Worm (Caenorhabditis elegans) whole organism, late embryonic: Measurements from ENCODE around the gene rec-8.

Source experiments
- ceh-6 ChIP-seq: fragments of 200-800 bp; sonication (Bioruptor generic); optimal IDR thresholded peaks from 2 replicates; lab custom pipeline; 2018; ENCODE audit warnings: mild to moderate bottlenecking, missing genetic modification characterization, missing compliant biosample characterization
- ceh-9 ChIP-seq: sonication (generic microtip); optimal IDR thresholded peaks from 2 replicates; lab custom pipeline; 2016; ENCODE audit warnings: mild to moderate bottlenecking, missing genetic modification characterization, inconsistent platforms, missing compliant biosample characterization
- dmd-4 ChIP-seq: sonication (generic microtip); optimal IDR thresholded peaks from 2 replicates; lab custom pipeline; 2016; ENCODE audit warnings: borderline replicate concordance, missing genetic modification characterization, missing compliant biosample characterization
- elt-4 ChIP-seq: sonication (generic microtip); optimal IDR thresholded peaks from 2 replicates; lab custom pipeline; 2016; ENCODE audit warnings: missing genetic modification characterization, missing compliant biosample characterization
- ets-4 ChIP-seq: sonication (generic microtip); optimal IDR thresholded peaks from 2 replicates; lab custom pipeline; 2016; ENCODE audit warnings: missing genetic modification characterization, missing compliant biosample characterization
- nfya-1 ChIP-seq: sonication (generic microtip); optimal IDR thresholded peaks from 2 replicates; lab custom pipeline; 2017; ENCODE audit warnings: missing genetic modification characterization, mild to moderate bottlenecking, missing compliant biosample characterization, antibody characterized with exemption, moderate library complexity
- pag-3 ChIP-seq: sonication (generic microtip); optimal IDR thresholded peaks from 2 replicates; lab custom pipeline; 2016; ENCODE audit warnings: missing compliant biosample characterization, missing genetic modification characterization, borderline replicate concordance
- pha-4 ChIP-seq: fragments of 150-350 bp; optimal IDR thresholded peaks from 2 replicates; lab custom pipeline; 2018; ENCODE audit warnings: missing biosample characterization, missing genetic modification reagents, missing genetic modification characterization
- rnt-1 ChIP-seq: sonication (generic microtip); optimal IDR thresholded peaks from 2 replicates; lab custom pipeline; 2016; ENCODE audit warnings: missing genetic modification characterization, missing compliant biosample characterization
- sox-4 ChIP-seq: sonication (generic microtip); optimal IDR thresholded peaks from 2 replicates; lab custom pipeline; 2017; ENCODE audit warnings: mild to moderate bottlenecking, missing genetic modification characterization, inconsistent platforms, missing compliant biosample characterization
- tbx-2 ChIP-seq: sonication (generic microtip); optimal IDR thresholded peaks from 2 replicates; lab custom pipeline; 2016; ENCODE audit warnings: missing genetic modification characterization, missing compliant biosample characterization
- tbx-7 ChIP-seq: sonication (generic microtip); optimal IDR thresholded peaks from 2 replicates; lab custom pipeline; 2016; ENCODE audit warnings: missing genotype, missing genetic modification characterization, missing compliant biosample characterization
- unc-42 ChIP-seq: sonication (generic microtip); optimal IDR thresholded peaks from 2 replicates; lab custom pipeline; 2016; ENCODE audit warnings: missing genotype, missing genetic modification characterization, missing compliant biosample characterization

DNA sequence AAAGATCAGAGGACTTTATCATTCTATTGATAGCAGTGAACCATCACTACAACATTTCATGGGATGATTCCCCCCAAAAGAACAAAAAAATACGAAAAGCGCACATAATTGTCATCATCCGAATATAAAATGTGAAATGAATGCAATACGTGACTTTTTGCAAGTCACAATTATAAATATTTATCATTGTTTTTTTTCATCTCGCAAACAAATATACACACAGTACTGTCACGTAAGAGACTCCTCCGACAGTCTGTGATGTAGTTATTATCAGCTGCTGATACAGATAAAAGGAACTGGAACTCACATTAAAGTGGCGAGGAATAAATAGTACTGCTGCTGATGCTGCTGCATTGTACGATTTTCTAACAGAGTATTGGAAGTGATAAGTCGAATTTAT, 43.4 kb upstream of the rec-8 start:
- no peak for TF ChIP-seq tbx-2
- TF ChIP-seq pha-4 = no peak
- no peak for TF ChIP-seq pag-3 (tag; lab: Kevin White, UChicago)
- no peak for TF ChIP-seq ceh-9 (tag; lab: Kevin White, UChicago)
- no peak for TF ChIP-seq elt-4 (tag; lab: Kevin White, UChicago)
- TF ChIP-seq dmd-4 (tag; lab: Kevin White, UChicago) = no peak
- TF ChIP-seq ceh-6 (GFP tag; lab: Kevin White, UChicago) = no peak
- no peak for TF ChIP-seq tbx-7 (tag; lab: Kevin White, UChicago)
- no peak for TF ChIP-seq ets-4 (tag; lab: Kevin White, UChicago)
- TF ChIP-seq rnt-1 (tag; lab: Kevin White, UChicago) = no peak
- no peak for TF ChIP-seq sox-4 (tag; lab: Kevin White, UChicago)
- TF ChIP-seq unc-42 (tag; lab: Kevin White, UChicago) = no peak
- no peak for TF ChIP-seq nfya-1 (tag; lab: Kevin White, UChicago)
